Worm (Caenorhabditis elegans) whole organism, young adult: Measurements from ENCODE around the gene C33D9.3.

Experiments
- B0261.1 ChIP-seq: sonication (generic microtip); optimal IDR thresholded peaks from 2 replicates; lab custom pipeline; 2016; ENCODE audit warnings: mild to moderate bottlenecking, missing genetic modification characterization, moderate library complexity, missing compliant biosample characterization
- F55B11.4 ChIP-seq: sonication (generic microtip); optimal IDR thresholded peaks from 2 replicates; lab custom pipeline; 2016; ENCODE audit warnings: missing compliant biosample characterization, missing genetic modification characterization, borderline replicate concordance; ENCODE audit not compliant: insufficient read depth
- K12H6.12 ChIP-seq: fragments of 200-800 bp; sonication (Bioruptor generic); optimal IDR thresholded peaks from 2 replicates; lab custom pipeline; 2018; ENCODE audit warnings: mild to moderate bottlenecking, missing genetic modification characterization, missing compliant biosample characterization
- T26A5.8 ChIP-seq: sonication (generic microtip); optimal IDR thresholded peaks from 2 replicates; lab custom pipeline; 2016; ENCODE audit warnings: missing genetic modification characterization, missing compliant biosample characterization
- Y53F4B.3 ChIP-seq: fragments of 200-800 bp; sonication (Bioruptor generic); IDR thresholded peaks from 2 replicates; pipeline ENCODE4 v1.3.6; 2022; ENCODE audit warnings: missing genetic modification reagents, missing genetic modification characterization, missing compliant biosample characterization
- Y56A3A.18 ChIP-seq: fragments of 200-800 bp; sonication (Bioruptor generic); IDR thresholded peaks from 2 replicates; pipeline ENCODE4 v1.3.6; 2022; ENCODE audit warnings: missing genetic modification reagents, missing genetic modification characterization, missing compliant biosample characterization
- ZK185.1 ChIP-seq: sonication (generic microtip); optimal IDR thresholded peaks from 2 replicates; lab custom pipeline; 2016; ENCODE audit warnings: mild to moderate bottlenecking, missing genetic modification characterization, missing compliant biosample characterization; ENCODE audit not compliant: poor library complexity, severe bottlenecking
- ama-1 ChIP-seq, 3 experiments: fragments of 150-350 bp in 1 of 3; sonication (generic microtip) in 2 of 3; optimal IDR thresholded peaks; 2 replicates each; lab custom pipeline; 2014 to 2018; ENCODE audit warnings: missing biosample characterization in 2 of 3, missing genetic modification characterization in 2 of 3, missing genetic modification reagents in 2 of 3
- attf-5 ChIP-seq: fragments of 200-800 bp; sonication (Bioruptor generic); optimal IDR thresholded peaks from 2 replicates; lab custom pipeline; 2018; ENCODE audit warnings: mild to moderate bottlenecking, missing genetic modification characterization, missing compliant biosample characterization
- attf-6 ChIP-seq: fragments of 200-800 bp; sonication (Bioruptor generic); IDR thresholded peaks from 2 replicates; pipeline ENCODE4 v1.3.6; 2022; ENCODE audit warnings: missing genetic modification reagents, missing genetic modification characterization, missing compliant biosample characterization
- bed-1 ChIP-seq: fragments of 200-800 bp; sonication (Bioruptor generic); IDR thresholded peaks from 2 replicates; pipeline ENCODE4 v1.3.6; 2022; ENCODE audit warnings: missing genetic modification reagents, missing genetic modification characterization, missing compliant biosample characterization
- cebp-1 ChIP-seq, 2 experiments: fragments of 200-800 bp in 1 of 2; sonication (Bioruptor generic) in 1 of 2; sonication (generic microtip) in 1 of 2; IDR thresholded peaks in 1 of 2; optimal IDR thresholded peaks in 1 of 2; 2 replicates each; pipeline versions ENCODE4 v1.3.6 to Lab custom; 2017 to 2022; ENCODE audit warnings: missing compliant biosample characterization in 2 of 2, missing genetic modification characterization in 2 of 2, mild to moderate bottlenecking in 1 of 2, missing genetic modification reagents in 1 of 2, moderate library complexity in 1 of 2
- ceh-100 ChIP-seq: fragments of 200-800 bp; sonication (Bioruptor generic); IDR thresholded peaks from 2 replicates; pipeline ENCODE4 v1.3.6; 2022; ENCODE audit warnings: missing genetic modification reagents, missing genetic modification characterization, missing compliant biosample characterization
- die-1 ChIP-seq: sonication (generic microtip); optimal IDR thresholded peaks from 2 replicates; lab custom pipeline; 2016; ENCODE audit warnings: missing genotype, mild to moderate bottlenecking, missing genetic modification characterization, missing compliant biosample characterization
- ets-4 ChIP-seq: fragments of 200-800 bp; sonication (Bioruptor generic); optimal IDR thresholded peaks from 2 replicates; lab custom pipeline; 2018; ENCODE audit warnings: mild to moderate bottlenecking, missing genetic modification characterization, missing compliant biosample characterization
- gei-17 ChIP-seq: fragments of 200-800 bp; sonication (Bioruptor generic); optimal IDR thresholded peaks from 2 replicates; lab custom pipeline; 2018; ENCODE audit warnings: mild to moderate bottlenecking, missing genetic modification characterization, missing compliant biosample characterization
- hlh-12 ChIP-seq: sonication (generic microtip); optimal IDR thresholded peaks from 2 replicates; lab custom pipeline; 2016; ENCODE audit warnings: missing genetic modification characterization, missing compliant biosample characterization
- hmg-1.2 ChIP-seq: fragments of 200-800 bp; sonication (Bioruptor generic); IDR thresholded peaks from 2 replicates; pipeline ENCODE4 v1.3.6; 2022; ENCODE audit warnings: missing genetic modification reagents, missing genetic modification characterization, missing compliant biosample characterization
- lag-1 ChIP-seq: fragments of 200-800 bp; sonication (Bioruptor generic); IDR thresholded peaks from 2 replicates; pipeline ENCODE4 v1.3.6; 2022; ENCODE audit warnings: missing genetic modification reagents, missing genetic modification characterization, missing compliant biosample characterization
- let-526 ChIP-seq: fragments of 200-800 bp; sonication (Bioruptor generic); IDR thresholded peaks from 2 replicates; pipeline ENCODE4 v1.3.6; 2022; ENCODE audit warnings: missing genetic modification reagents, missing genetic modification characterization, missing compliant biosample characterization
- lin-40 ChIP-seq: sonication (generic microtip); optimal IDR thresholded peaks from 2 replicates; lab custom pipeline; 2016; ENCODE audit warnings: missing genetic modification characterization, mild to moderate bottlenecking, missing compliant biosample characterization, missing genotype, missing genetic modification reagents
- madf-10 ChIP-seq: sonication (generic microtip); optimal IDR thresholded peaks from 2 replicates; lab custom pipeline; 2016; ENCODE audit warnings: mild to moderate bottlenecking, missing genetic modification characterization, missing compliant biosample characterization
- mcd-1 ChIP-seq: fragments of 200-800 bp; sonication (Bioruptor generic); IDR thresholded peaks from 2 replicates; pipeline ENCODE4 v1.3.6; 2022; ENCODE audit warnings: missing genetic modification reagents, missing genetic modification characterization, missing compliant biosample characterization
- mxl-1 ChIP-seq: sonication (generic microtip); optimal IDR thresholded peaks from 2 replicates; lab custom pipeline; 2016; ENCODE audit warnings: missing genetic modification characterization, missing compliant biosample characterization
- nfyb-1 ChIP-seq: fragments of 200-800 bp; sonication (Bioruptor generic); IDR thresholded peaks from 2 replicates; pipeline ENCODE4 v1.3.6; 2022; ENCODE audit warnings: missing genetic modification reagents, missing genetic modification characterization, missing compliant biosample characterization
- nhr-80 ChIP-seq: sonication (generic microtip); optimal IDR thresholded peaks from 2 replicates; lab custom pipeline; 2016; ENCODE audit warnings: missing genetic modification characterization, missing compliant biosample characterization
- repo-1 ChIP-seq: sonication (generic microtip); optimal IDR thresholded peaks from 2 replicates; lab custom pipeline; 2017; ENCODE audit warnings: mild to moderate bottlenecking, missing genetic modification characterization, missing compliant biosample characterization
- unc-62 ChIP-seq: fragments of 150-350 bp; optimal IDR thresholded peaks from 2 replicates; lab custom pipeline; 2014; ENCODE audit warnings: missing biosample characterization, missing genetic modification reagents, missing genetic modification characterization
- zfh-2 ChIP-seq: fragments of 200-800 bp; sonication (Bioruptor generic); conservative IDR thresholded peaks from 2 replicates; pipeline ENCODE4 v1.3.6; 2022; ENCODE audit warnings: missing genetic modification reagents, missing genetic modification characterization, missing compliant biosample characterization
- ztf-18 ChIP-seq: sonication (generic microtip); optimal IDR thresholded peaks from 2 replicates; lab custom pipeline; 2016; ENCODE audit warnings: missing genotype, mild to moderate bottlenecking, missing genetic modification characterization, missing compliant biosample characterization
- ztf-26 ChIP-seq: sonication (generic microtip); optimal IDR thresholded peaks from 2 replicates; lab custom pipeline; 2017; ENCODE audit warnings: missing genetic modification characterization, missing compliant biosample characterization
- ztf-28 ChIP-seq: fragments of 200-800 bp; sonication (Bioruptor generic); IDR thresholded peaks from 2 replicates; pipeline ENCODE4 v1.3.6; 2022; ENCODE audit warnings: missing genetic modification reagents, missing genetic modification characterization, missing compliant biosample characterization
- ztf-6 ChIP-seq: fragments of 200-800 bp; sonication (Bioruptor generic); IDR thresholded peaks from 2 replicates; pipeline ENCODE4 v1.3.6; 2022; ENCODE audit warnings: missing genetic modification reagents, missing genetic modification characterization, missing compliant biosample characterization

The C33D9.3 gene

DNA sequence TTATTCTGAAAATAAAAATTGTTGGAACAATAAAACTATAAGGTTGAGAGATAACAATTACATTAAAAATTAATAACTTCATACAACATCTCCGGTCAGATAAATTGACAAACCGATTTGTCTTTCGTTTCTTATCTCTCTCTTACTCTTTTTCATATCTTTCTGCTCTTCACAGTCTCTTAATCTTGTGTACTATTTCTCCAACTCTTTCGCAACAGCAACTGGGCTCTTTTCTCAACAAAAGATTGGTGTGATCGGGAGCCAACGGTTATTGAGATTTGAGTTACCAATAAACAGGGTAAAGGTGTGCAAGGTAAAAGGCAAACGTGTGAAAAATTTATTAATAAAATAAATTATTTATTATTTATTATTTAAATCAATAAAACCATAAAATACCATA is 6.1 kb downstream of the C33D9.3 start, which contains the start of gene C33D9.8:
Gene C33D9.8 (minus strand): TSS at position 99 of the 400 bp plus-strand sequence.
- peak; percentile 74; the same call in 1 of the 2 replicates for TF ChIP-seq hmg-1.2 (GFP tag; lab: Robert Waterston, UW)
- TF ChIP-seq nfyb-1 (GFP tag; lab: Robert Waterston, UW): no peak
- no peak for TF ChIP-seq mcd-1 (GFP tag; lab: Robert Waterston, UW)
- 0 out of 2 replicates have a peak, but pooled peaks have one; percentile 59 for TF ChIP-seq cebp-1 (GFP tag; IDR thresholded peaks at IDR 0.05; lab: Robert Waterston, UW)
- peak; percentile 87 for TF ChIP-seq cebp-1 (tag; optimal IDR thresholded peaks at IDR 0.05; lab: Kevin White, UChicago)
- TF ChIP-seq, all 124 proteins: peak for 2

DNA sequence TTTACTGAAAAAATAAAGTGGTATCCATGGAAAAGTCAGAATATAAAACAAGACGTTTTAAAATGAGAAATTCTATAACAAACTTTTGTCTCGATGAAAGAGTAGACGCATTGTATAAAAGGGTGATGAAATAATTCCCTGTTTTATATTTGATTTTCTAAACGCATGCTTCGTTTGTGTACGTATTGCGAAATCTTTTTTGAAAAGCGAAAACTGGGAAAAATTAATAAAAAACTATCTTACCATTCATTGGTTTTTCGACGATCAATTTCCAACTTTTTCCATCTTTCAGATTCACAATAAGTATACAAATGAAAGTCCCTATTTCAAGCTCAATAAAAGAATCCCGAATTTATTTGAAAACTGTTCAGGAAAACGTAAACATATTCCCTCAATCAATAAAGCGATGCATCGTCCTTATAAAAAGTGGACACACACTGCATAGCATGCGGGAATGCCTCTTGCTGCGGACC is 7.8 kb downstream of the C33D9.3 start, which contains the start of gene C33D9.13:
Gene C33D9.13 (minus strand): TSS at position 423 of the 473 bp plus-strand sequence.
- TF ChIP-seq cebp-1 (GFP tag; IDR thresholded peaks at IDR 0.05; lab: Robert Waterston, UW): peak; percentile 92
- TF ChIP-seq cebp-1 (tag; optimal IDR thresholded peaks at IDR 0.05; lab: Kevin White, UChicago): peak; percentile 98
- no peak for TF ChIP-seq Y56A3A.18
- TF ChIP-seq, all 124 proteins: peak for 1

DNA sequence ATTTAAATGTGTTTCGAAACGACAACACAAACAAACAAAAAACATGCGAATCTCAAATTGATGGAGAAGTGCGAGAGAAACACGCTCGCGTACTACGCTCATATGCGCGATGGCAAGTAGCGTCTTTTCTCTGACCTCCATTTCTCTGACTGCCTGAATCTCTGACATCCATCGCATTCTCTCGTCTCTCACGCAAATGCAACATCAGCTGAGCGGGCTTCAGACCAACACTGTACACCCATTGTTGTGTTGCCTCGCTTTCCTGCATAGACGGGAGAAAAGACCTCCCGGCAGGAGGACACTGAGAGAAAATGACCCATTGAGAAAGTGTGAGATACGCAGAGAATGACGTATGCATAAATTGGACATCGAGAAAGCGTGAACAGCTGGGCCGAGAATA is 10.5 kb downstream of the C33D9.3 start:
- TF ChIP-seq cebp-1 (GFP tag; IDR thresholded peaks at IDR 0.05; lab: Robert Waterston, UW) (peak; percentile 41; the same call in 1 of the 2 replicates), cebp-1 (tag; optimal IDR thresholded peaks at IDR 0.05; lab: Kevin White, UChicago) (no peak), ztf-28 (GFP tag; lab: Robert Waterston, UW) (no peak), ama-1 (optimal IDR thresholded peaks at IDR 0.05; lab: Kevin White, UChicago) (no peak), ama-1 (GFP tag; optimal IDR thresholded peaks at IDR 0.05; lab: Kevin White, UChicago) (no peak), ztf-6 (GFP tag; lab: Robert Waterston, UW) (no peak), lag-1 (GFP tag; lab: Robert Waterston, UW) (0 out of 2 replicates have a peak, but pooled peaks have one; percentile 23), lin-40 (tag; lab: Kevin White, UChicago) (peak; percentile 35), let-526 (GFP tag; lab: Robert Waterston, UW) (0 out of 2 replicates have a peak, but pooled peaks have one; percentile 21), ets-4 (GFP tag; lab: Kevin White, UChicago) (peak; percentile 18), unc-62 (peak; percentile 19), K12H6.12 (tag; lab: Kevin White, UChicago) (peak; percentile 57), nhr-80 (tag; lab: Kevin White, UChicago) (peak; percentile 82), ztf-18 (tag; lab: Kevin White, UChicago) (peak; percentile 42), T26A5.8 (tag; lab: Kevin White, UChicago) (no peak), hmg-1.2 (GFP tag; lab: Robert Waterston, UW) (peak; percentile 77), attf-5 (peak; percentile 82), madf-10 (peak; percentile 34)

DNA sequence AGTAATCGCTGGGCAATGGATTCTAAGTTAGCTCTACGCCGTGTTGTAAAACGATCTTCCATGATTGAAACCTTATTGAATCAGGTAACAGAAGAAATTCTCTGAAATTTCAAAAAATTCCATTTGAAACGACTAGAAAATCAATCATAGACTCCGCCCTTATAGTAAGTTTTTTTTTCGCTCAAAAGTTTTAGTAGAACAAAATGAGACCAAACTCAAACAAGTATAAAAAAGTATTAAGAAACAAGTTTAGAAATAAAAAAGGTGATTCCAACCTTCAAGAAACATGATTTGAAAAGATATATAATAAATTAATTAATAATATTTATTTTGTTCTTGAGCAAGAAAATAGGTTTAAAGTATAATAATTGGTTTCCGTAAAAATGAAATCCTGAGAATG is 14.7 kb downstream of the C33D9.3 start, which contains the start of gene C33D9.6:
Gene C33D9.6 (minus strand): TSS at position 101 of the 400 bp plus-strand sequence.
- TF ChIP-seq gei-17 (GFP tag; lab: Kevin White, UChicago) (no peak), ZK185.1 (no peak), mxl-1 (no peak), hmg-1.2 (GFP tag; lab: Robert Waterston, UW) (no peak), T26A5.8 (tag; lab: Kevin White, UChicago) (no peak), bed-1 (GFP tag; lab: Robert Waterston, UW) (no peak), ceh-100 (GFP tag; lab: Robert Waterston, UW) (no peak), F55B11.4 (tag; lab: Kevin White, UChicago) (no peak), Y53F4B.3 (GFP tag; lab: Robert Waterston, UW) (no peak), hlh-12 (tag; lab: Kevin White, UChicago) (no peak)

DNA sequence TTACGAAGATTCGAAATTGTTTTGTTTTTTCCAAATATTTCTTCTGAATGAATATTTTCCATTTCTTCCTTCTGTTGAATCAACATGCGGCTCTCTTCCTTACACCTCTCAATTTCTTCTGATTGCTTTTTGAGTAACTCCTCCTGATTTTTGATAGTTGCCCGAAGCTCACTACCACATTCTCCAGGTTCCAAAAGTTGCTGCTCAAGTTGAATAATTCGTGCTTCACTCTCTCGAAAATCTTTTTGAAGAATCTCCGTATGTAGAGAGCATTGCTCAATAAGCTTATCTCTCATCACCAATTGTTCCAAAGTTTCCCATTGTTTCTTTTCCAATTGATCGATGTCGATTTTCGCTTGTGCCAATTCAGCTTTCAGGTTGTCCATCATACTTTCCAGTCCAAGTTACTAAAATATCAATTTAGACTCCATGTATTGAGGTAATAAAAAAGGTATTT is 19.9 kb downstream of the C33D9.3 start, which contains the start of gene F20C5.6:
Gene F20C5.6 (minus strand): TSS at position 407 of the 457 bp plus-strand sequence.
- TF ChIP-seq attf-5: no peak
- no peak for TF ChIP-seq attf-6 (GFP tag; lab: Robert Waterston, UW)
- no peak for TF ChIP-seq zfh-2 (GFP tag; lab: Robert Waterston, UW)
- no peak for TF ChIP-seq die-1 (tag; lab: Kevin White, UChicago)
- no peak for TF ChIP-seq ama-1 (optimal IDR thresholded peaks at IDR 0.05; lab: Kevin White, UChicago)
- TF ChIP-seq ama-1 (GFP tag; optimal IDR thresholded peaks at IDR 0.05; lab: Kevin White, UChicago): no peak
- TF ChIP-seq B0261.1 (tag; lab: Kevin White, UChicago): no peak
- TF ChIP-seq repo-1 (tag; lab: Kevin White, UChicago): no peak
- TF ChIP-seq ztf-26 (tag; lab: Kevin White, UChicago): no peak
